Fruit fly (Drosophila melanogaster): Measurements from ENCODE around the gene tal-3A.
A peak's percentile ranks its signal among the peaks of the same experiment; 100 is the strongest.

tal-3A gene

dm6 chr3R:13796071-13796470, 16.8 kb upstream of the tal-3A start:
- no peak for TF ChIP-seq CG7101 (tag; optimal IDR thresholded peaks at IDR 0.05)

- TF ChIP-seq CG7101 (tag; optimal IDR thresholded peaks at IDR 0.05) (no peak), tj (GFP tag; optimal IDR thresholded peaks at IDR 0.05) (peak; percentile 42)
Measured at dm6 chr3R:13796607-13797246, 16.2 kb upstream of the tal-3A start.

- no peak for TF ChIP-seq pad (GFP tag; optimal IDR thresholded peaks at IDR 0.05)
- no peak for TF ChIP-seq tj (GFP tag; optimal IDR thresholded peaks at IDR 0.05)
- TF ChIP-seq Mnt (GFP tag; optimal IDR thresholded peaks at IDR 0.05) = no peak
- no peak for TF ChIP-seq CG33017 (tag; optimal IDR thresholded peaks at IDR 0.05)
- no peak for TF ChIP-seq cnc (optimal IDR thresholded peaks at IDR 0.05)
- TF ChIP-seq Crg-1 (GFP tag; optimal IDR thresholded peaks at IDR 0.05) = no peak
- TF ChIP-seq bab1 (GFP tag; optimal IDR thresholded peaks at IDR 0.05) = no peak
- TF ChIP-seq toe (GFP tag; optimal IDR thresholded peaks at IDR 0.05) = no peak
- no peak for TF ChIP-seq CG12768 (GFP tag; optimal IDR thresholded peaks at IDR 0.05)
- no peak for TF ChIP-seq ovo (GFP tag; optimal IDR thresholded peaks at IDR 0.05)
Measured at dm6 chr3R:13797269-13797677, 15.6 kb upstream of the tal-3A start.

dm6 chr3R:13797823-13798446, 15.0 kb upstream of the tal-3A start:
- no peak for TF ChIP-seq CG7101 (tag; optimal IDR thresholded peaks at IDR 0.05)
- TF ChIP-seq tj (GFP tag; optimal IDR thresholded peaks at IDR 0.05) = no peak
- TF ChIP-seq CG1620 (GFP tag; optimal IDR thresholded peaks at IDR 0.05) = no peak
- TF ChIP-seq cnc (optimal IDR thresholded peaks at IDR 0.05) = no peak
- TF ChIP-seq kay (GFP tag; ENCODE audit: borderline replicate concordance) = no peak
- TF ChIP-seq Clk (GFP tag; optimal IDR thresholded peaks at IDR 0.05) = no peak
- no peak for TF ChIP-seq bab1 (GFP tag; optimal IDR thresholded peaks at IDR 0.05)
- TF ChIP-seq pad (GFP tag; optimal IDR thresholded peaks at IDR 0.05) = no peak

- TF ChIP-seq CG5204 (GFP tag; optimal IDR thresholded peaks at IDR 0.05) (no peak), Hr96 (GFP tag; optimal IDR thresholded peaks at IDR 0.05) (no peak), CG7101 (tag; optimal IDR thresholded peaks at IDR 0.05) (peak; percentile 8), CG33017 (tag; optimal IDR thresholded peaks at IDR 0.05) (peak; percentile 53)
Measured at dm6 chr3R:13799567-13800429, 13.1 kb upstream of the tal-3A start.

- TF ChIP-seq toe (GFP tag; optimal IDR thresholded peaks at IDR 0.05) (peak; percentile 75), CG7045 (GFP tag; optimal IDR thresholded peaks at IDR 0.05) (peak; percentile 96), CG1620 (GFP tag; optimal IDR thresholded peaks at IDR 0.05) (no peak), CG12768 (GFP tag; optimal IDR thresholded peaks at IDR 0.05) (peak; percentile 96), CG14711 (tag; optimal IDR thresholded peaks at IDR 0.05) (peak; percentile 60), bab1 (GFP tag; optimal IDR thresholded peaks at IDR 0.05) (no peak), Clk (GFP tag; optimal IDR thresholded peaks at IDR 0.05) (peak; percentile 83), pad (GFP tag; optimal IDR thresholded peaks at IDR 0.05) (peak; percentile 67), cic (GFP tag; optimal IDR thresholded peaks at IDR 0.05) (peak; percentile 56), Mnt (GFP tag; optimal IDR thresholded peaks at IDR 0.05) (no peak), Crg-1 (GFP tag; optimal IDR thresholded peaks at IDR 0.05) (peak; percentile 16), tj (GFP tag; optimal IDR thresholded peaks at IDR 0.05) (peak; percentile 45), Hr96 (GFP tag; optimal IDR thresholded peaks at IDR 0.05) (peak; percentile 37), CG5204 (GFP tag; optimal IDR thresholded peaks at IDR 0.05) (peak; percentile 83), ovo (GFP tag; optimal IDR thresholded peaks at IDR 0.05) (no peak), cnc (optimal IDR thresholded peaks at IDR 0.05) (no peak), CG7101 (tag; optimal IDR thresholded peaks at IDR 0.05) (peak; percentile 81), CG11617 (GFP tag; optimal IDR thresholded peaks at IDR 0.05) (peak; percentile 76), kay (GFP tag; ENCODE audit: borderline replicate concordance) (peak; percentile 59), CG33017 (tag; optimal IDR thresholded peaks at IDR 0.05) (peak; percentile 90)
Measured at dm6 chr3R:13800430-13800848, 12.5 kb upstream of the tal-3A start.

Measured in whole organism, adult.